Worm (Caenorhabditis elegans): Measurements from ENCODE around the gene F42A8.1.

F42A8.1 gene

DNA sequence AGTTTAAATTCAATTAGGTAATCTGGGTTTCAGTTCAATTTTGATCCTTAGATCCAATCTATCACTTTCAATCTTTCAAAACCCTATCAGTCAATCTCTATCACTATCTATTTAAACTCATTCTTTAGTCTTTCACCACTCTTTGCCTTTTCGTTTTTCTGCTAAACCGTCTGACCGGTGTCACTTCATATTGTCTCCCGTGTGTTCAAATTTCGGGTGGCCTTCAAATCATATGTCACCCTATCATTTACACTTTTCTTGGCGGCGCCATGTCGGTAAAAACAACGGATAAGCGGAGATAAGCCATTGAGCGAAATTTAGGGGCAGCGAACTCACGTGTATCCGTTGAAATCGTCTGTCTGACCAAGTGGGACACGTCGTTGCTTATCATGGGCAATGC is 2.4 kb downstream of the F42A8.1 start:
- TF ChIP-seq nhr-12 (tag; optimal IDR thresholded peaks at IDR 0.05) (no peak), tbx-2 (tag; optimal IDR thresholded peaks at IDR 0.05) (peak; percentile 39), nhr-23 (tag; optimal IDR thresholded peaks at IDR 0.05) (peak; percentile 65), nhr-25 (tag; optimal IDR thresholded peaks at IDR 0.05) (peak; percentile 51), unc-62 (GFP tag; optimal IDR thresholded peaks at IDR 0.05) (peak; percentile 58), nhr-43 (tag; optimal IDR thresholded peaks at IDR 0.05; ENCODE audit: poor library complexity, severe bottlenecking) (peak; percentile 92), elt-3 (tag; optimal IDR thresholded peaks at IDR 0.05) (peak in 2 of 3 experiments; percentile 59 to 86), mdl-1 (tag; optimal IDR thresholded peaks at IDR 0.05) (no peak)

ce11 chrII:9338859-9339258 is 7.5 kb downstream of the F42A8.1 start, which contains the start of gene ttll-12:
ttll-12 (plus strand) TSS chrII:9338997.
- TF ChIP-seq ama-1 (optimal IDR thresholded peaks at IDR 0.05) = peak; percentile 85
- TF ChIP-seq nhr-25 (tag; optimal IDR thresholded peaks at IDR 0.05) = peak; percentile 9
- no peak for TF ChIP-seq mml-1 (tag; optimal IDR thresholded peaks at IDR 0.05)

DNA sequence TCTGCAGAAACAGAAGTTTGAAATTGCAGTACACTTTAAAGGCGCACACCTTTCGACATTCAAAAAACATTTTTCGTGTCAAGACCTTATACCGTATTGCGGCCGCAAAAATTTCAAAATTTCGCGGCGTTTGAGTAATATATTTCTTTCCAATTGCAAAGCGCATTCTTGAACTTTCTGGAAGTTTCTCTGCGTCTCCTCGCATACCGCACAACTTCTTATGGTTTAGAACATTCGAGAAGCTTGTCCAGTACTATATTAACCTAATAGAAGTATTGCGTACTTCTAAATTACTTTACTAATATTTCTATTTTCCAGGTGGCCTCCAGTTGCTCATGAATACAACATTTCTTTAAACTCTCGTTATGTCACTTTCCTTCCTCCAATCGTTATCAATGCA is 9.7 kb downstream of the F42A8.1 start:
- TF ChIP-seq ceh-28 (tag; optimal IDR thresholded peaks at IDR 0.05) = no peak
- no peak for TF ChIP-seq nhr-67 (tag; optimal IDR thresholded peaks at IDR 0.05)
- no peak for TF ChIP-seq lin-39 (tag; optimal IDR thresholded peaks at IDR 0.05)
- TF ChIP-seq elt-3 (tag; optimal IDR thresholded peaks at IDR 0.05) = no peak
- no peak for TF ChIP-seq elt-1 (tag; optimal IDR thresholded peaks at IDR 0.05)
- TF ChIP-seq ama-1 (optimal IDR thresholded peaks at IDR 0.05) = peak; percentile 31
- TF ChIP-seq nhr-25 (tag; optimal IDR thresholded peaks at IDR 0.05) = no peak
- TF ChIP-seq pha-4 (tag; optimal IDR thresholded peaks at IDR 0.05) = peak; percentile 12
- TF ChIP-seq nhr-11 (tag; optimal IDR thresholded peaks at IDR 0.05) = no peak

DNA sequence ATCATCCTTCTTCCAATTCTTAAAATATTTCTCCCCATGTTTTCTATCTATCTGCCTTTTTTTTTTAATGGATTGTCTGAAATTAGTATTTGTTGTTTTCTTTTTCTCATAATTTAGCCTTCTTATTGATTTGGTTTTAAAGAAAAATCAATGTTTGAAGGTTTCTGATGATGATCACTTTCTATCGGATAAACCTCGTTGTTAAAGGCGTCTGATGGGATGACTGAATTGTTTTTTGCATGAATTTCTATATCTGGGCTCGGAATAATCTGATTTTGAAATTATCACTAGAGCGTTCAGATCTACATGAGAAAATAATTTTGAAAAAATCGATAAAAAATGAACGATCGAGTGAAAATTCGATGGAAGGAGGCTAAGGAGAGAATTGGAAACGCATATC is 12.7 kb downstream of the F42A8.1 start, which contains the start of gene scp-1:
scp-1 (plus strand) TSS at position 301 of the 400 bp plus-strand sequence.
- no peak for TF ChIP-seq ceh-9 (tag; optimal IDR thresholded peaks at IDR 0.05)
- no peak for TF ChIP-seq nhr-23 (tag; optimal IDR thresholded peaks at IDR 0.05)
- no peak for TF ChIP-seq egl-27 (tag; optimal IDR thresholded peaks at IDR 0.05)
- no peak for TF ChIP-seq ceh-82 (tag; optimal IDR thresholded peaks at IDR 0.05)
- no peak for TF ChIP-seq elt-3 (tag; optimal IDR thresholded peaks at IDR 0.05)
- TF ChIP-seq unc-62 (GFP tag; optimal IDR thresholded peaks at IDR 0.05) = no peak
- peak; percentile 46 for TF ChIP-seq ceh-28 (tag; optimal IDR thresholded peaks at IDR 0.05)
- no peak for TF ChIP-seq unc-39 (tag; optimal IDR thresholded peaks at IDR 0.05)

- no peak for TF ChIP-seq elt-2 (tag; optimal IDR thresholded peaks at IDR 0.05)
- TF ChIP-seq nhr-43 (tag; optimal IDR thresholded peaks at IDR 0.05; ENCODE audit: poor library complexity, severe bottlenecking) = no peak
- no peak for TF ChIP-seq hmg-11 (tag; optimal IDR thresholded peaks at IDR 0.05)
- TF ChIP-seq nhr-237 (tag; optimal IDR thresholded peaks at IDR 0.05) = no peak
- no peak for TF ChIP-seq pqm-1 (tag; optimal IDR thresholded peaks at IDR 0.05)
- no peak for TF ChIP-seq ceh-16 (tag; optimal IDR thresholded peaks at IDR 0.05)
- no peak for TF ChIP-seq elt-3 (tag; optimal IDR thresholded peaks at IDR 0.05)
- no peak for TF ChIP-seq mml-1 (tag; optimal IDR thresholded peaks at IDR 0.05)
- no peak for TF ChIP-seq nhr-28 (tag; optimal IDR thresholded peaks at IDR 0.05)
- no peak for TF ChIP-seq skn-1 (tag; optimal IDR thresholded peaks at IDR 0.05)
- TF ChIP-seq daf-12 (tag; optimal IDR thresholded peaks at IDR 0.05) = no peak
- TF ChIP-seq eor-1 (tag; optimal IDR thresholded peaks at IDR 0.05) = no peak
- TF ChIP-seq aly-2 (tag; optimal IDR thresholded peaks at IDR 0.05) = no peak
- TF ChIP-seq unc-62 (GFP tag; optimal IDR thresholded peaks at IDR 0.05) = no peak
- TF ChIP-seq ZK546.5 (tag; optimal IDR thresholded peaks at IDR 0.05) = no peak
- TF ChIP-seq zag-1 (tag; optimal IDR thresholded peaks at IDR 0.05) = no peak
- no peak for TF ChIP-seq unc-39 (tag; optimal IDR thresholded peaks at IDR 0.05)
- TF ChIP-seq lin-15B (tag; optimal IDR thresholded peaks at IDR 0.05) = no peak
Measured at ce11 chrII:9333034-9333433, 13.4 kb downstream of the F42A8.1 start.

DNA sequence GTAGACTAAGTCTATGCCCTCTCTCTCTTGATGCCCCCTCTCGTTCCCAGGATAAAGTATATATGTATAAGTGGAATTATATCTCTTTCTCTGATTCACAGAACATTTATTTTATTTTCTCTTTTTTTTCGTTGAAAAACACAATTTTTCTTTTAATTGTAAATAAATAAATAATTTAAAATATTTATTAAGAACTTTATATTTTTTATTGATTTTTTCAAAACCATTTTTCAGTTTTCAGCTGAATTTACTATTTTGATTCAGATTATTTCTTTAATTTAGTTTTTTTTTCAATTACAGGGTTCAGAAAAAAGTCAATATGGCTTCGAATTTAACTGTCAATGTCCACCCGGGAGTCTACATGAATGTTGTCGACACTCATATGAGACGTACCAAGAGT is 15.0 kb downstream of the F42A8.1 start, which contains the start of gene eif-3.F:
eif-3.F (plus strand) TSS at position 301 of the 400 bp plus-strand sequence.
- TF ChIP-seq lin-39 (tag; optimal IDR thresholded peaks at IDR 0.05) (no peak), ceh-28 (tag; optimal IDR thresholded peaks at IDR 0.05) (no peak), aly-2 (tag; optimal IDR thresholded peaks at IDR 0.05) (no peak), nhr-11 (tag; optimal IDR thresholded peaks at IDR 0.05) (no peak)

Data from whole organism, L3 larva.